Fruit fly (Drosophila melanogaster) whole organism, embryonic: ENCODE results near the gene Adar.

ENCODE experiments used
- Abd-B ChIP-seq: fragments of 200-800 bp; sonication (Bioruptor generic); optimal IDR thresholded peaks from 2 replicates; lab custom pipeline; 2018; ENCODE audit warnings: missing biosample characterization, mild to moderate bottlenecking, missing genetic modification characterization, moderate library complexity
- BtbVII ChIP-seq: fragments of 200-800 bp; sonication (Bioruptor generic); optimal IDR thresholded peaks from 3 replicates; lab custom pipeline; 2017; ENCODE audit warnings: missing biosample characterization, mild to moderate bottlenecking, missing genetic modification characterization
- CG10565 ChIP-seq: fragments of 200-800 bp; sonication (Bioruptor generic); optimal IDR thresholded peaks from 3 replicates; lab custom pipeline; 2016; ENCODE audit warnings: missing biosample characterization, mild to moderate bottlenecking, missing genetic modification characterization
- CG11085 ChIP-seq: fragments of 200-800 bp; sonication (Bioruptor generic); IDR thresholded peaks from 2 replicates; pipeline ENCODE4 v1.3.6; 2022; ENCODE audit warnings: missing biosample characterization, missing genetic modification characterization
- CG11456 ChIP-seq: fragments of 200-800 bp; sonication (Bioruptor generic); IDR thresholded peaks from 3 replicates; pipeline ENCODE4 v1.3.6; 2022; ENCODE audit warnings: missing biosample characterization, missing genetic modification characterization
- CG12104 ChIP-seq: fragments of 200-800 bp; sonication (Bioruptor generic); optimal IDR thresholded peaks from 3 replicates; lab custom pipeline; 2016; ENCODE audit warnings: missing biosample characterization, missing genetic modification characterization
- CG12155 ChIP-seq: fragments of 200-800 bp; sonication (Bioruptor generic); optimal IDR thresholded peaks from 3 replicates; lab custom pipeline; 2016; ENCODE audit warnings: missing biosample characterization, missing genetic modification characterization
- CG12744 ChIP-seq: fragments of 200-800 bp; sonication (Bioruptor generic); optimal IDR thresholded peaks from 2 replicates; lab custom pipeline; 2016; ENCODE audit warnings: missing biosample characterization, missing genetic modification characterization
- CG1602 ChIP-seq: fragments of 200-800 bp; sonication (Bioruptor generic); optimal IDR thresholded peaks from 3 replicates; lab custom pipeline; 2016; ENCODE audit warnings: missing biosample characterization, missing genetic modification characterization
- CG1792 ChIP-seq: fragments of 200-800 bp; sonication (Bioruptor generic); optimal IDR thresholded peaks from 2 replicates; lab custom pipeline; 2016; ENCODE audit warnings: missing biosample characterization, missing genetic modification characterization
- CG2202 ChIP-seq: fragments of 200-800 bp; sonication (Bioruptor generic); optimal IDR thresholded peaks from 2 replicates; lab custom pipeline; 2018; ENCODE audit warnings: missing biosample characterization, mild to moderate bottlenecking, missing genetic modification characterization
- CG30403 ChIP-seq: fragments of 200-800 bp; sonication (Bioruptor generic); optimal IDR thresholded peaks from 3 replicates; lab custom pipeline; 2016; ENCODE audit warnings: missing biosample characterization, missing genetic modification characterization
- CG34376 ChIP-seq: fragments of 200-800 bp; sonication (Bioruptor generic); optimal IDR thresholded peaks from 2 replicates; lab custom pipeline; 2018; ENCODE audit warnings: missing biosample characterization, mild to moderate bottlenecking, missing genetic modification characterization
- CG4820 ChIP-seq: fragments of 200-800 bp; sonication (Bioruptor generic); optimal IDR thresholded peaks from 3 replicates; lab custom pipeline; 2016; ENCODE audit warnings: missing biosample characterization, missing genetic modification characterization
- CG4854 ChIP-seq: fragments of 200-800 bp; sonication (Bioruptor generic); optimal IDR thresholded peaks from 2 replicates; lab custom pipeline; 2016; ENCODE audit warnings: missing biosample characterization, missing genetic modification characterization, inconsistent platforms
- CG7839 ChIP-seq: fragments of 200-800 bp; sonication (Bioruptor generic); optimal IDR thresholded peaks from 3 replicates; lab custom pipeline; 2018; ENCODE audit warnings: missing biosample characterization, mild to moderate bottlenecking, missing genetic modification characterization, moderate library complexity
- CG7928 ChIP-seq: fragments of 200-800 bp; sonication (Bioruptor generic); optimal IDR thresholded peaks from 2 replicates; lab custom pipeline; 2017; ENCODE audit warnings: missing biosample characterization, mild to moderate bottlenecking, missing genetic modification characterization
- CG7987 ChIP-seq: fragments of 200-800 bp; sonication (Bioruptor generic); optimal IDR thresholded peaks from 2 replicates; lab custom pipeline; 2018; ENCODE audit warnings: missing biosample characterization, mild to moderate bottlenecking, missing genetic modification characterization, moderate library complexity
- CG8478 ChIP-seq: fragments of >200 bp; optimal IDR thresholded peaks from 2 replicates; lab custom pipeline; 2018
- CHES-1-like ChIP-seq: fragments of 200-800 bp; sonication (Bioruptor generic); optimal IDR thresholded peaks from 2 replicates; lab custom pipeline; 2016; ENCODE audit warnings: missing biosample characterization, missing genetic modification characterization
- Fer1 ChIP-seq: fragments of 200-800 bp; sonication (Bioruptor generic); optimal IDR thresholded peaks from 2 replicates; lab custom pipeline; 2017; ENCODE audit warnings: missing biosample characterization, mild to moderate bottlenecking, missing genetic modification characterization
- HLHmδ ChIP-seq: fragments of 200-800 bp; sonication (Bioruptor generic); optimal IDR thresholded peaks from 2 replicates; lab custom pipeline; 2018; ENCODE audit warnings: missing biosample characterization, mild to moderate bottlenecking, missing genetic modification characterization, moderate library complexity
- Kr ChIP-seq: fragments of 200-800 bp; sonication (Bioruptor generic); optimal IDR thresholded peaks from 2 replicates; lab custom pipeline; 2017; ENCODE audit warnings: missing biosample characterization, mild to moderate bottlenecking, missing genetic modification characterization
- Lpt ChIP-seq: fragments of >200 bp; optimal IDR thresholded peaks from 2 replicates; lab custom pipeline; 2018; ENCODE audit warnings: missing biosample characterization, missing genetic modification characterization
- Max ChIP-seq: fragments of 200-800 bp; sonication (Bioruptor generic); optimal IDR thresholded peaks from 2 replicates; lab custom pipeline; 2016; ENCODE audit warnings: missing biosample characterization, mild to moderate bottlenecking, missing genetic modification characterization
- NC2β ChIP-seq: fragments of 200-800 bp; sonication (Bioruptor generic); optimal IDR thresholded peaks from 2 replicates; lab custom pipeline; 2016; ENCODE audit warnings: missing biosample characterization, missing genetic modification characterization
- Neu2 ChIP-seq: fragments of 200-800 bp; sonication (Bioruptor generic); optimal IDR thresholded peaks from 3 replicates; lab custom pipeline; 2016; ENCODE audit warnings: missing biosample characterization, missing genetic modification characterization, borderline replicate concordance
- Nf-YA ChIP-seq: fragments of 200-800 bp; sonication (Bioruptor generic); IDR thresholded peaks from 2 replicates; pipeline ENCODE4 v1.3.6; 2022; ENCODE audit warnings: missing biosample characterization, missing genetic modification characterization
- Pdp1 ChIP-seq, 2 experiments: fragments of 200-800 bp; sonication (Bioruptor generic); optimal IDR thresholded peaks; 3 replicates each; lab custom pipeline; 2016; ENCODE audit warnings: missing biosample characterization in 2 of 2, missing genetic modification characterization in 2 of 2, mild to moderate bottlenecking in 1 of 2, moderate library complexity in 1 of 2
- Ptx1 ChIP-seq: fragments of 200-800 bp; sonication (Bioruptor generic); IDR thresholded peaks from 2 replicates; pipeline ENCODE4 v1.3.6; 2022; ENCODE audit warnings: missing biosample characterization, missing genetic modification characterization
- Sox100B ChIP-seq: fragments of 200-800 bp; sonication (Bioruptor generic); optimal IDR thresholded peaks from 3 replicates; lab custom pipeline; 2018; ENCODE audit warnings: missing biosample characterization, mild to moderate bottlenecking, missing genetic modification characterization
- TFAM ChIP-seq: fragments of 200-800 bp; sonication (Bioruptor generic); optimal IDR thresholded peaks from 2 replicates; lab custom pipeline; 2017; ENCODE audit warnings: missing biosample characterization, missing genetic modification characterization, inconsistent platforms
- Usf ChIP-seq: fragments of 200-800 bp; sonication (Bioruptor generic); optimal IDR thresholded peaks from 2 replicates; lab custom pipeline; 2017; ENCODE audit warnings: missing genotype, missing biosample characterization, missing genetic modification characterization
- abd-A ChIP-seq: fragments of 200-800 bp; sonication (Bioruptor generic); optimal IDR thresholded peaks from 3 replicates; lab custom pipeline; 2019; ENCODE audit warnings: missing biosample characterization, mild to moderate bottlenecking, missing genetic modification characterization, moderate library complexity
- ci ChIP-seq: fragments of 200-800 bp; sonication (Bioruptor generic); IDR thresholded peaks from 3 replicates; pipeline ENCODE4 v1.3.6; 2022; ENCODE audit warnings: missing biosample characterization, missing genetic modification characterization
- crp ChIP-seq, 2 experiments: fragments of 200-800 bp; sonication (Bioruptor generic); optimal IDR thresholded peaks; 2 replicates in 1 of 2; 3 replicates in 1 of 2; lab custom pipeline; 2017; ENCODE audit warnings: missing biosample characterization in 2 of 2, missing genetic modification characterization in 2 of 2, mild to moderate bottlenecking in 1 of 2, moderate library complexity in 1 of 2
- eve ChIP-seq, 2 experiments: fragments of >200 bp; optimal IDR thresholded peaks; 2 replicates each; lab custom pipeline; 2017; ENCODE audit warnings: missing biosample characterization in 2 of 2, missing genetic modification characterization in 2 of 2
- fu2 ChIP-seq: fragments of 200-800 bp; sonication (Bioruptor generic); optimal IDR thresholded peaks from 2 replicates; lab custom pipeline; 2016; ENCODE audit warnings: missing biosample characterization, missing genetic modification characterization
- hbn ChIP-seq: fragments of 200-800 bp; sonication (Bioruptor generic); IDR thresholded peaks from 2 replicates; pipeline ENCODE4 v1.3.6; 2022; ENCODE audit warnings: missing biosample characterization, missing genetic modification characterization; ENCODE audit not compliant: partially characterized antibody
- klu ChIP-seq: fragments of 200-800 bp; sonication (Bioruptor generic); IDR thresholded peaks from 2 replicates; pipeline ENCODE4 v1.3.6; 2022; ENCODE audit warnings: missing biosample characterization, missing genetic modification characterization
- lilli ChIP-seq: fragments of 200-800 bp; sonication (Bioruptor generic); optimal IDR thresholded peaks from 3 replicates; lab custom pipeline; 2016; ENCODE audit warnings: missing biosample characterization, missing genetic modification characterization
- maf-S ChIP-seq: fragments of 200-800 bp; sonication (Bioruptor generic); optimal IDR thresholded peaks from 2 replicates; lab custom pipeline; 2016; ENCODE audit warnings: missing biosample characterization, missing genetic modification characterization
- mirr ChIP-seq: fragments of 200-800 bp; sonication (Bioruptor generic); optimal IDR thresholded peaks from 3 replicates; lab custom pipeline; 2018; ENCODE audit warnings: missing biosample characterization, mild to moderate bottlenecking, missing genetic modification characterization
- nerfin-2 ChIP-seq: fragments of 200-800 bp; sonication (Bioruptor generic); IDR thresholded peaks from 2 replicates; pipeline ENCODE4 v1.3.6; 2022; ENCODE audit warnings: missing biosample characterization, missing genetic modification characterization; ENCODE audit not compliant: partially characterized antibody
- onecut ChIP-seq: fragments of 200-800 bp; sonication (Bioruptor generic); IDR thresholded peaks from 2 replicates; pipeline ENCODE4 v1.3.6; 2022; ENCODE audit warnings: missing biosample characterization, missing genetic modification characterization
- pho ChIP-seq: fragments of 200-800 bp; sonication (Bioruptor generic); optimal IDR thresholded peaks from 2 replicates; lab custom pipeline; 2016; ENCODE audit warnings: missing biosample characterization, missing genetic modification characterization
- stc ChIP-seq: fragments of 200-800 bp; sonication (Bioruptor generic); IDR thresholded peaks from 2 replicates; pipeline ENCODE4 v1.3.6; 2022; ENCODE audit warnings: missing biosample characterization, missing genetic modification characterization
- tll ChIP-seq, 2 experiments: fragments of 200-800 bp in 1 of 2; fragments of >200 bp in 1 of 2; sonication (Bioruptor generic) in 1 of 2; optimal IDR thresholded peaks; 2 replicates each; lab custom pipeline; 2017 to 2019; ENCODE audit warnings: missing biosample characterization in 2 of 2, missing genetic modification characterization in 2 of 2, mild to moderate bottlenecking in 1 of 2, moderate library complexity in 1 of 2
- unpg ChIP-seq: fragments of 200-800 bp; sonication (Bioruptor generic); optimal IDR thresholded peaks from 3 replicates; lab custom pipeline; 2018; ENCODE audit warnings: missing biosample characterization, mild to moderate bottlenecking, missing genetic modification characterization, moderate library complexity

Adar gene

dm6 chrX:1830396-1831218 lies 57.1 kb downstream of the Adar start (continued):
- TF ChIP-seq CG7987 (GFP tag; lab: Kevin White, UChicago) (peak; percentile 90), CG34376 (GFP tag; lab: Kevin White, UChicago) (peak; percentile 95), CG12155 (peak; percentile 93), Usf (GFP tag; lab: Kevin White, UChicago) (peak; percentile 91), stc (GFP tag; lab: Robert Waterston, UW) (peak; percentile 97), Kr (GFP tag; lab: Kevin White, UChicago) (no peak), CG4820 (GFP tag; lab: Kevin White, UChicago) (peak; percentile 90), tll (GFP tag; optimal IDR thresholded peaks at IDR 0.05; lab: Kevin White, UChicago) (no peak), CG12744 (GFP tag; lab: Kevin White, UChicago) (peak; percentile 94), CG7928 (GFP tag; lab: Kevin White, UChicago) (peak; percentile 65), eve (GFP tag; optimal IDR thresholded peaks at IDR 0.05; lab: Kevin White, UChicago) (peak in 1 of 2 experiments; percentile 98), TFAM (GFP tag; lab: Kevin White, UChicago) (peak; percentile 79), Abd-B (GFP tag; lab: Kevin White, UChicago) (peak; percentile 94), Max (GFP tag; lab: Kevin White, UChicago) (peak; percentile 93), nerfin-2 (GFP tag; lab: Robert Waterston, UW) (peak; percentile 45; the same call in 1 of the 2 replicates), CG11085 (GFP tag; lab: Robert Waterston, UW) (peak; percentile 95), CG4854 (GFP tag; lab: Kevin White, UChicago) (peak; percentile 89), hbn (GFP tag; lab: Robert Waterston, UW) (no peak), maf-S (GFP tag; lab: Kevin White, UChicago) (peak; percentile 91), onecut (peak; percentile 92), CG2202 (tag; lab: Kevin White, UChicago) (peak; percentile 73), lilli (GFP tag; lab: Kevin White, UChicago) (peak; percentile 97), Nf-YA (GFP tag; lab: Robert Waterston, UW) (peak; percentile 95), mirr (GFP tag; lab: Kevin White, UChicago) (peak; percentile 84), crp (GFP tag; optimal IDR thresholded peaks at IDR 0.05; lab: Kevin White, UChicago) (peak in 1 of 2 experiments; percentile 65), unpg (GFP tag; lab: Kevin White, UChicago) (peak; percentile 99), CG30403 (GFP tag; lab: Kevin White, UChicago) (peak; percentile 97), Lpt (no peak), CG1792 (peak; percentile 89), Ptx1 (GFP tag; lab: Robert Waterston, UW) (peak; percentile 97), CG1602 (GFP tag; lab: Kevin White, UChicago) (peak; percentile 94), CG12104 (GFP tag; lab: Kevin White, UChicago) (peak; percentile 88), Neu2 (GFP tag; lab: Kevin White, UChicago) (peak; percentile 57), fu2 (GFP tag; lab: Kevin White, UChicago) (peak; percentile 93), HLHmδ (GFP tag; lab: Kevin White, UChicago) (no peak), Pdp1 (GFP tag; optimal IDR thresholded peaks at IDR 0.05; lab: Kevin White, UChicago) (peak; percentile 92 to 93), ci (GFP tag; lab: Robert Waterston, UW) (peak; percentile 99), NC2β (GFP tag; lab: Kevin White, UChicago) (peak; percentile 90), pho (peak; percentile 95), CG7839 (tag; lab: Kevin White, UChicago) (peak; percentile 97), klu (peak; percentile 88), BtbVII (GFP tag; lab: Kevin White, UChicago) (peak; percentile 94), Sox100B (GFP tag; lab: Kevin White, UChicago) (peak; percentile 96), CG10565 (peak; percentile 31), CG8478 (lab: Kevin White, UChicago) (no peak), CG11456 (GFP tag; lab: Robert Waterston, UW) (peak; percentile 98), Fer1 (peak; percentile 95), abd-A (tag; lab: Kevin White, UChicago) (peak; percentile 74), CHES-1-like (GFP tag; lab: Kevin White, UChicago) (peak; percentile 93)
